Worm (Caenorhabditis elegans): ENCODE data around the gene K12H6.4.

DNA sequence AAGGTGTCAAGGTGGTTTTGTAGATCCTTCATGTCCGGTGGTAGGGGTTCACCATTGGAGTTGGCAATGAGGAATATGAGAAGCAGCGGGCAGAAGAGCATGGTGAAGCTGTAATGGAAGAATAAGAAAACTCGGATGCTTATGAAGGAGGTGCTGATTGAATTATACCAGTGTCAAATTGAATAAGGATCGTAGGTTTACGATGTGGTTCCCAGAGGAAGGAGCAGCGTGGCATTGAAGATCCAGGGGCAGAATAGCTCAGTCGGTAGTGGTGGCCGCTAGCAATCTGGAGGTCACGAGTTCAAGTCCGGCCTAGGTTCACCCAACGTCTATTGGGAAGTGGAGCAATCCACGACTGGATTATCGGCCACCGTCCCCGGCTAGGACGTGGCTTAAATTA is 17.5 kb upstream of the K12H6.4 start, which contains the start of gene Y110A2AL.6:
- no peak for TF ChIP-seq med-1 (GFP tag; optimal IDR thresholded peaks at IDR 0.05; ENCODE audit: insufficient read depth)
- no peak for TF ChIP-seq ref-1 (GFP tag; conservative IDR thresholded peaks at IDR 0.05)
- no peak for TF ChIP-seq cog-1 (tag; optimal IDR thresholded peaks at IDR 0.05)
- no peak for TF ChIP-seq ztf-23 (GFP tag; IDR thresholded peaks at IDR 0.05)
- no peak for TF ChIP-seq flt-1 (GFP tag; IDR thresholded peaks at IDR 0.05)

All from whole organism, midembryonic.